Fruit fly (Drosophila melanogaster): ENCODE measurements around the gene CG9500.

Gene CG9500

DNA sequence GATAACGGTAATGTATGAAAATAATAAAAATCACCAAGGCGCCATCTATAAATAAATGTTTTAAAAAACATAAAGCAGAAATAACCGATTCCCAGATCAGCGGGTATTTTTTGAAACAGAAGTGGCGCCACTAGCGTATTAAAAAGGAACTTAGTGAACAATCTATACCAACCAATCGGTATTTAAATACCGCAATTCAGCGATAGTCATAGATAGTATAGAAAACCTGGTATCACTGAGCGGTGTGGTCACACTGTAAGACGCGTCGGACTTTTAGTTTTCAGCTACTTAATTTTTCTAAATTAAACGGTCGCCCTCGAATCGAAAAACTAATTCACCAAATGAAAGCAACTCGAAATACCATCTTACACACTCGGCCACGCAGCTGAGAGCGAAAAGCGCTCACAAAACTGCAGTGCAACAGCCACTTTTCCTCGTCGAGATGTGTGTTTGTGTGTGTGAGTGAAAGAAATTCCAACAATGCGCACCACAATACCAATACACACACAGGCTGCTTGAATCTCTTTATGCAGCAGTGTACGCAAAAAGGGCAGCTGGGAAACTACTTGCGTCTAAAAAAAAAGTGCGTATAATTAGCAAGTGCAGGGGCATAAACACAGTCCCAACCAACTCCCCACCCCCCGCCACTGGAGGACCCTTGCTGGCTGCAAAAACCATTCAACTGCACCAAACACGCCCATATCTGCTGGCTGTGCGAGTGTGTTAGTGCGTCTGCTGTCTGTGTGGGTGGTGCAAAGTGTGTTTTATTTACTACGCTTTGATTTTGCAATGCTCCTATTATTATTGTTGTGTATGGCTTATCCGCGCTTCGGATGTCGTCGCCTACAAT lies 34.4 kb downstream of the CG9500 start, which contains the start of gene PDZ-GEF (continued):
- TF ChIP-seq CG14014 (GFP tag; IDR thresholded peaks at IDR 0.05), result peak; percentile 47; the same call in 1 of the 2 replicates
- peak; percentile 44; the same call in 1 of the 2 replicates for TF ChIP-seq nerfin-2 (GFP tag; IDR thresholded peaks at IDR 0.05; ENCODE audit: partially characterized antibody)
- TF ChIP-seq CG17361 (GFP tag; IDR thresholded peaks at IDR 0.05), result no peak; the same call in 2 of the 3 replicates
- peak; percentile 15 for TF ChIP-seq fd96Cb (tag; optimal IDR thresholded peaks at IDR 0.05)
- TF ChIP-seq nom (GFP tag; optimal IDR thresholded peaks at IDR 0.05), result no peak
- TF ChIP-seq wor (GFP tag; IDR thresholded peaks at IDR 0.05), result no peak
- TF ChIP-seq CG7987 (GFP tag; optimal IDR thresholded peaks at IDR 0.05), result peak; percentile 32
- no peak for TF ChIP-seq CG15073 (GFP tag; optimal IDR thresholded peaks at IDR 0.05)
- TF ChIP-seq Side (GFP tag; optimal IDR thresholded peaks at IDR 0.05), result peak; percentile 42
- TF ChIP-seq sqz (GFP tag; optimal IDR thresholded peaks at IDR 0.05), result no peak
- no peak for TF ChIP-seq CG3065 (GFP tag; optimal IDR thresholded peaks at IDR 0.05)
- TF ChIP-seq peb (GFP tag; IDR thresholded peaks at IDR 0.05), result no peak; the same call in 1 of the 2 replicates
- TF ChIP-seq CG17186 (GFP tag; optimal IDR thresholded peaks at IDR 0.05), result no peak
- peak; percentile 41 for TF ChIP-seq Sin3A (optimal IDR thresholded peaks at IDR 0.05)
- no peak for TF ChIP-seq CG7839 (tag; optimal IDR thresholded peaks at IDR 0.05)
- TF ChIP-seq Dbx (GFP tag; IDR thresholded peaks at IDR 0.05), result peak; percentile 68; the same call in 2 of the 3 replicates
- TF ChIP-seq croc (GFP tag; conservative IDR thresholded peaks at IDR 0.05), result no peak
- peak; percentile 27 for TF ChIP-seq CG2202 (tag; optimal IDR thresholded peaks at IDR 0.05)
- TF ChIP-seq Fer1 (GFP tag; optimal IDR thresholded peaks at IDR 0.05), result peak; percentile 24
- TF ChIP-seq fd102C (GFP tag; optimal IDR thresholded peaks at IDR 0.05), result peak; percentile 15
- TF ChIP-seq Oaz (GFP tag; IDR thresholded peaks at IDR 0.05), result no peak
- peak; percentile 82 for TF ChIP-seq CG8290 (GFP tag; optimal IDR thresholded peaks at IDR 0.05)
- no peak for TF ChIP-seq CG8290 (tag; optimal IDR thresholded peaks at IDR 0.05)
- TF ChIP-seq sob (GFP tag; IDR thresholded peaks at IDR 0.05), result peak; percentile 49
- TF ChIP-seq twi (tag; optimal IDR thresholded peaks at IDR 0.05), result no peak
- no peak for TF ChIP-seq NK7.1 (GFP tag; optimal IDR thresholded peaks at IDR 0.05)
- TF ChIP-seq CG2129 (GFP tag; IDR thresholded peaks at IDR 0.05; ENCODE audit: partially characterized antibody), result no peak
- TF ChIP-seq Stat92E (GFP tag; optimal IDR thresholded peaks at IDR 0.05), result peak in 1 of 3 experiments; percentile 32
- no peak for TF ChIP-seq rib (GFP tag; IDR thresholded peaks at IDR 0.05)
- peak; percentile 54 for TF ChIP-seq Bgb (GFP tag; IDR thresholded peaks at IDR 0.05; ENCODE audit: partially characterized antibody)
- TF ChIP-seq CG8765 (GFP tag; IDR thresholded peaks at IDR 0.05), result no peak
- TF ChIP-seq Bteb2 (GFP tag; optimal IDR thresholded peaks at IDR 0.05), result no peak
- peak; percentile 59 for TF ChIP-seq Sry-δ (GFP tag; optimal IDR thresholded peaks at IDR 0.05)
- no peak for TF ChIP-seq CG16779 (GFP tag; IDR thresholded peaks at IDR 0.05)
- TF ChIP-seq CG6254 (GFP tag; optimal IDR thresholded peaks at IDR 0.05), result no peak
- TF ChIP-seq dm (GFP tag; optimal IDR thresholded peaks at IDR 0.05), result peak; percentile 26
- no peak for TF ChIP-seq Doc2 (GFP tag; IDR thresholded peaks at IDR 0.05)
- TF ChIP-seq Sox102F (GFP tag; optimal IDR thresholded peaks at IDR 0.05), result no peak
- no peak for TF ChIP-seq ttk (GFP tag; IDR thresholded peaks at IDR 0.05)
- peak; percentile 68 for TF ChIP-seq CG15696 (tag; optimal IDR thresholded peaks at IDR 0.05)
- TF ChIP-seq CG32767 (GFP tag; IDR thresholded peaks at IDR 0.05), result peak; percentile 54; the same call in 1 of the 2 replicates
- peak; percentile 5 for TF ChIP-seq fd3F (GFP tag; optimal IDR thresholded peaks at IDR 0.05)
- TF ChIP-seq CG10543 (GFP tag; optimal IDR thresholded peaks at IDR 0.05), result no peak
- no peak for TF ChIP-seq CG5180 (GFP tag; optimal IDR thresholded peaks at IDR 0.05)
- TF ChIP-seq CG17568 (GFP tag; optimal IDR thresholded peaks at IDR 0.05), result no peak
- peak; percentile 41 for TF ChIP-seq Jarid2 (GFP tag; optimal IDR thresholded peaks at IDR 0.05)
- peak; percentile 40 for TF ChIP-seq HmgD (GFP tag; optimal IDR thresholded peaks at IDR 0.05)
- no peak for TF ChIP-seq Hr78 (GFP tag; optimal IDR thresholded peaks at IDR 0.05)
- TF ChIP-seq Hand (GFP tag; optimal IDR thresholded peaks at IDR 0.05), result peak; percentile 10

Data from whole organism, embryonic.